Worm (Caenorhabditis elegans) whole organism, late embryonic: ENCODE measurements around the gene F22B7.3.

Experiments used
- ceh-18 ChIP-seq: sonication (generic microtip); optimal IDR thresholded peaks from 2 replicates; lab custom pipeline; 2016; ENCODE audit warnings: missing genetic modification characterization, missing compliant biosample characterization
- pag-3 ChIP-seq: sonication (generic microtip); optimal IDR thresholded peaks from 2 replicates; lab custom pipeline; 2016; ENCODE audit warnings: missing compliant biosample characterization, missing genetic modification characterization, borderline replicate concordance
- unc-55 ChIP-seq: sonication (generic microtip); optimal IDR thresholded peaks from 2 replicates; lab custom pipeline; 2017; ENCODE audit warnings: missing biosample characterization, missing genetic modification reagents, missing genetic modification characterization

- TF ChIP-seq pag-3 (tag; lab: Kevin White, UChicago) (no peak), ceh-18 (tag; lab: Kevin White, UChicago) (no peak), unc-55 (GFP tag; lab: Kevin White, UChicago) (peak; percentile 83)
Observed at ce11 chrIII:8684421-8684820, 35.7 kb downstream of the F22B7.3 start, which contains the start of gene anmt-1.
